Fruit fly (Drosophila melanogaster) S2 (cell line): ENCODE data around the gene CG10345.

Source experiments
- CG8478 ChIP-seq: fragments of >200 bp; optimal IDR thresholded peaks from 2 replicates; lab custom pipeline; 2018
- CTCF ChIP-seq, 2 experiments: fragments of >200 bp; optimal IDR thresholded peaks; 2 replicates each; lab custom pipeline; 2018

dm6 chr3R:16649282-16649681, 44.6 kb upstream of the CG10345 start:
- TF ChIP-seq CG8478 (lab: Kevin White, UChicago) (no peak), CTCF (optimal IDR thresholded peaks at IDR 0.05; lab: Kevin White, UChicago) (peak in 1 of 2 experiments; percentile 13)
